Worm (Caenorhabditis elegans) whole organism, L1 larva: ENCODE results near the gene cnnm-1.

Experiments used
- C04F5.9 ChIP-seq: sonication (generic microtip); optimal IDR thresholded peaks from 2 replicates; lab custom pipeline; 2016; ENCODE audit warnings: missing genetic modification characterization, missing compliant biosample characterization
- C34B4.2 ChIP-seq: sonication (generic microtip); optimal IDR thresholded peaks from 2 replicates; lab custom pipeline; 2017; ENCODE audit warnings: mild to moderate bottlenecking, missing genetic modification characterization, missing compliant biosample characterization
- F16B12.6 ChIP-seq: fragments of 150-350 bp; optimal IDR thresholded peaks from 2 replicates; lab custom pipeline; 2014; ENCODE audit warnings: missing biosample characterization, missing genetic modification characterization
- aly-2 ChIP-seq: fragments of 150-350 bp; optimal IDR thresholded peaks from 2 replicates; lab custom pipeline; 2014; ENCODE audit warnings: missing biosample characterization, missing genetic modification characterization
- blmp-1 ChIP-seq: fragments of 150-350 bp; optimal IDR thresholded peaks from 2 replicates; lab custom pipeline; 2014; ENCODE audit warnings: missing biosample characterization, missing genetic modification characterization
- ceh-8 ChIP-seq: fragments of 200-800 bp; sonication (Bioruptor generic); optimal IDR thresholded peaks from 2 replicates; lab custom pipeline; 2018; ENCODE audit warnings: mild to moderate bottlenecking, missing genetic modification characterization, moderate library complexity, missing compliant biosample characterization
- ceh-82 ChIP-seq, 3 experiments: fragments of 150-350 bp in 1 of 3; sonication (generic microtip) in 2 of 3; optimal IDR thresholded peaks; 2 replicates each; lab custom pipeline; 2014 to 2017; ENCODE audit warnings: missing biosample characterization in 3 of 3, missing genetic modification characterization in 3 of 3
- ceh-88 ChIP-seq: fragments of 200-800 bp; sonication (Bioruptor generic); IDR thresholded peaks from 2 replicates; pipeline ENCODE4 v1.3.6; 2022; ENCODE audit warnings: missing genetic modification characterization, missing compliant biosample characterization
- dpl-1 ChIP-seq, 3 experiments: fragments of 150-350 bp in 2 of 3; sonication (generic microtip) in 1 of 3; optimal IDR thresholded peaks; 2 replicates each; lab custom pipeline; 2014 to 2017; ENCODE audit warnings: missing biosample characterization in 3 of 3, missing genetic modification characterization in 3 of 3, missing genetic modification reagents in 3 of 3
- efl-1 ChIP-seq, 4 experiments: fragments of 150-350 bp; optimal IDR thresholded peaks in 3 of 4; peaks in 1 of 4; 1 replicate in 1 of 4; 2 replicates in 3 of 4; lab custom pipeline; 2014; ENCODE audit warnings: missing biosample characterization in 2 of 4, missing genetic modification characterization in 2 of 4, missing genetic modification reagents in 2 of 4
- efl-3 ChIP-seq: fragments of 200-800 bp; sonication (Bioruptor generic); optimal IDR thresholded peaks from 2 replicates; lab custom pipeline; 2018; ENCODE audit warnings: mild to moderate bottlenecking, missing genetic modification characterization, missing compliant biosample characterization
- egl-13 ChIP-seq: sonication (generic microtip); optimal IDR thresholded peaks from 2 replicates; lab custom pipeline; 2016; ENCODE audit warnings: missing genotype, missing genetic modification reagents, missing genetic modification characterization, missing compliant biosample characterization
- elt-2 ChIP-seq: sonication (generic microtip); optimal IDR thresholded peaks from 2 replicates; lab custom pipeline; 2016; ENCODE audit warnings: missing genetic modification characterization, mild to moderate bottlenecking, inconsistent platforms, missing compliant biosample characterization, missing genetic modification reagents
- elt-3 ChIP-seq, 6 experiments: fragments of 150-350 bp in 1 of 6; sonication (generic microtip); optimal IDR thresholded peaks; 2 replicates each; lab custom pipeline; 2017 to 2018; ENCODE audit warnings: missing biosample characterization in 6 of 6, missing genetic modification characterization in 6 of 6, inconsistent platforms in 1 of 6
- fkh-10 ChIP-seq: sonication (generic microtip); optimal IDR thresholded peaks from 2 replicates; lab custom pipeline; 2017; ENCODE audit warnings: missing biosample characterization, missing genetic modification reagents, missing genetic modification characterization
- fos-1 ChIP-seq: fragments of 150-350 bp; optimal IDR thresholded peaks from 2 replicates; lab custom pipeline; 2014; ENCODE audit warnings: missing biosample characterization, missing genetic modification characterization
- hlh-4 ChIP-seq: sonication (generic microtip); optimal IDR thresholded peaks from 2 replicates; lab custom pipeline; 2016; ENCODE audit warnings: mild to moderate bottlenecking, missing genetic modification characterization, missing compliant biosample characterization
- irx-1 ChIP-seq: sonication (generic microtip); optimal IDR thresholded peaks from 2 replicates; lab custom pipeline; 2016; ENCODE audit warnings: missing genetic modification characterization, missing compliant biosample characterization
- jun-1 ChIP-seq: fragments of 150-350 bp; optimal IDR thresholded peaks from 2 replicates; lab custom pipeline; 2014; ENCODE audit warnings: missing biosample characterization, missing genetic modification reagents, missing genetic modification characterization
- lin-13 ChIP-seq: fragments of 150-350 bp; optimal IDR thresholded peaks from 2 replicates; lab custom pipeline; 2014; ENCODE audit warnings: missing biosample characterization, missing genetic modification reagents, missing genetic modification characterization
- lin-14 ChIP-seq: fragments of 200-800 bp; sonication (Bioruptor generic); optimal IDR thresholded peaks from 2 replicates; lab custom pipeline; 2018; ENCODE audit warnings: mild to moderate bottlenecking, missing genetic modification characterization, moderate library complexity, missing compliant biosample characterization
- lin-15B ChIP-seq: fragments of 150-350 bp; sonication (generic microtip); optimal IDR thresholded peaks from 3 replicates; lab custom pipeline; 2014; ENCODE audit warnings: missing biosample characterization, missing genetic modification characterization
- lin-39 ChIP-seq: fragments of 150-350 bp; optimal IDR thresholded peaks from 2 replicates; lab custom pipeline; 2014; ENCODE audit warnings: missing biosample characterization, missing genetic modification reagents, missing genetic modification characterization
- lsy-2 ChIP-seq, 2 experiments: fragments of 150-350 bp; optimal IDR thresholded peaks; 2 replicates each; lab custom pipeline; 2014; ENCODE audit warnings: missing biosample characterization in 2 of 2, missing genetic modification characterization in 2 of 2
- mdl-1 ChIP-seq, 2 experiments: fragments of 150-350 bp; optimal IDR thresholded peaks; 2 replicates each; lab custom pipeline; 2014 to 2017; ENCODE audit warnings: missing biosample characterization in 2 of 2, missing genetic modification characterization in 2 of 2, inconsistent platforms in 1 of 2
- mef-2 ChIP-seq: fragments of 150-350 bp; optimal IDR thresholded peaks from 2 replicates; lab custom pipeline; 2014; ENCODE audit warnings: missing biosample characterization, missing genetic modification characterization
- mep-1 ChIP-seq: fragments of 150-350 bp; optimal IDR thresholded peaks from 2 replicates; lab custom pipeline; 2014; ENCODE audit warnings: missing biosample characterization, missing genetic modification characterization
- nhr-12 ChIP-seq: sonication (generic microtip); optimal IDR thresholded peaks from 2 replicates; lab custom pipeline; 2017; ENCODE audit warnings: missing biosample characterization, missing genetic modification characterization
- nhr-19 ChIP-seq: fragments of 200-800 bp; sonication (Bioruptor generic); conservative IDR thresholded peaks from 2 replicates; pipeline ENCODE4 v1.3.6; 2022; ENCODE audit warnings: missing genetic modification characterization, missing compliant biosample characterization
- nhr-20 ChIP-seq: sonication (generic microtip); optimal IDR thresholded peaks from 2 replicates; lab custom pipeline; 2016; ENCODE audit warnings: mild to moderate bottlenecking, missing genetic modification characterization, missing compliant biosample characterization
- nhr-237 ChIP-seq: fragments of 150-350 bp; optimal IDR thresholded peaks from 2 replicates; lab custom pipeline; 2014; ENCODE audit warnings: missing biosample characterization, missing genetic modification characterization
- nhr-28 ChIP-seq: fragments of 150-350 bp; optimal IDR thresholded peaks from 2 replicates; lab custom pipeline; 2014; ENCODE audit warnings: missing biosample characterization, missing genetic modification characterization
- nhr-47 ChIP-seq: sonication (generic microtip); optimal IDR thresholded peaks from 2 replicates; lab custom pipeline; 2016; ENCODE audit warnings: mild to moderate bottlenecking, missing genetic modification characterization, moderate library complexity, missing compliant biosample characterization
- nhr-84 ChIP-seq: sonication (generic microtip); optimal IDR thresholded peaks from 2 replicates; lab custom pipeline; 2017; ENCODE audit warnings: missing biosample characterization, missing genetic modification characterization
- nhr-85 ChIP-seq: sonication (generic microtip); peaks from one replicate; lab custom pipeline; 2016; ENCODE audit warnings: missing genetic modification characterization, inconsistent platforms, missing compliant biosample characterization
- nhr-90 ChIP-seq: sonication (generic microtip); optimal IDR thresholded peaks from 2 replicates; lab custom pipeline; 2016; ENCODE audit warnings: mild to moderate bottlenecking, missing genetic modification characterization, missing compliant biosample characterization; ENCODE audit not compliant: poor library complexity
- pag-3 ChIP-seq: sonication (generic microtip); optimal IDR thresholded peaks from 2 replicates; lab custom pipeline; 2017; ENCODE audit warnings: missing genetic modification characterization, mild to moderate bottlenecking, missing compliant biosample characterization, antibody characterized with exemption, borderline replicate concordance; ENCODE audit not compliant: insufficient read depth
- rnt-1 ChIP-seq: sonication (generic microtip); optimal IDR thresholded peaks from 2 replicates; lab custom pipeline; 2016; ENCODE audit warnings: mild to moderate bottlenecking, missing genetic modification characterization, moderate library complexity, missing compliant biosample characterization
- skn-1 ChIP-seq: fragments of 150-350 bp; optimal IDR thresholded peaks from 2 replicates; lab custom pipeline; 2014; ENCODE audit warnings: missing biosample characterization, missing genetic modification characterization
- snu-23 ChIP-seq: sonication (generic microtip); optimal IDR thresholded peaks from 2 replicates; lab custom pipeline; 2016; ENCODE audit warnings: missing genetic modification characterization, missing compliant biosample characterization
- sox-4 ChIP-seq: sonication (generic microtip); optimal IDR thresholded peaks from 2 replicates; lab custom pipeline; 2016; ENCODE audit warnings: missing genetic modification characterization, missing compliant biosample characterization
- sptf-1 ChIP-seq: fragments of 150-350 bp; optimal IDR thresholded peaks from 2 replicates; lab custom pipeline; 2014; ENCODE audit warnings: missing biosample characterization, missing genetic modification characterization
- sup-37 ChIP-seq: fragments of 200-800 bp; sonication (Bioruptor generic); optimal IDR thresholded peaks from 2 replicates; lab custom pipeline; 2018; ENCODE audit warnings: mild to moderate bottlenecking, missing genetic modification characterization, missing compliant biosample characterization
- swsn-7 ChIP-seq: sonication (generic microtip); optimal IDR thresholded peaks from 2 replicates; lab custom pipeline; 2016; ENCODE audit warnings: missing genetic modification characterization, missing compliant biosample characterization
- tlp-1 ChIP-seq: fragments of 150-350 bp; optimal IDR thresholded peaks from 2 replicates; lab custom pipeline; 2014; ENCODE audit warnings: missing biosample characterization, missing genetic modification characterization
- unc-30 ChIP-seq: sonication (generic microtip); optimal IDR thresholded peaks from 2 replicates; lab custom pipeline; 2017; ENCODE audit warnings: missing biosample characterization, missing genetic modification characterization
- unc-98 ChIP-seq: fragments of 200-800 bp; sonication (Bioruptor generic); IDR thresholded peaks from 2 replicates; pipeline ENCODE4 v1.3.6; 2022; ENCODE audit warnings: missing genetic modification characterization, missing compliant biosample characterization
- xbp-1 ChIP-seq: sonication (generic microtip); optimal IDR thresholded peaks from 2 replicates; lab custom pipeline; 2016; ENCODE audit warnings: missing genetic modification characterization, missing compliant biosample characterization
- zag-1 ChIP-seq: fragments of 150-350 bp; optimal IDR thresholded peaks from 2 replicates; lab custom pipeline; 2014; ENCODE audit warnings: missing biosample characterization, missing genetic modification characterization
- zip-4 ChIP-seq: fragments of 200-800 bp; sonication (Bioruptor generic); optimal IDR thresholded peaks from 2 replicates; lab custom pipeline; 2018; ENCODE audit warnings: mild to moderate bottlenecking, missing genetic modification characterization, moderate library complexity, missing compliant biosample characterization
- ztf-11 ChIP-seq, 2 experiments: sonication (generic microtip); optimal IDR thresholded peaks; 2 replicates each; lab custom pipeline; 2016 to 2017; ENCODE audit warnings: missing genetic modification characterization in 2 of 2, missing biosample characterization in 1 of 2, missing compliant biosample characterization in 1 of 2
- ztf-4 ChIP-seq: fragments of 150-350 bp; optimal IDR thresholded peaks from 2 replicates; lab custom pipeline; 2014; ENCODE audit warnings: missing biosample characterization, missing genetic modification characterization

cnnm-1 gene

ce11 chrIV:17215070-17215469 is 8.4 kb upstream of the cnnm-1 start (continued):
- TF ChIP-seq sup-37 (GFP tag; lab: Kevin White, UChicago) = no peak
- TF ChIP-seq skn-1 (tag; lab: Kevin White, UChicago) = no peak
- no peak for TF ChIP-seq mef-2 (tag; lab: Kevin White, UChicago)
- TF ChIP-seq pag-3 (tag; lab: Kevin White, UChicago) = no peak
- TF ChIP-seq lin-14 (GFP tag; lab: Kevin White, UChicago) = peak; percentile 68
- TF ChIP-seq nhr-84 = no peak
- no peak for TF ChIP-seq nhr-47 (tag; lab: Kevin White, UChicago)
- TF ChIP-seq fos-1 (tag; lab: Kevin White, UChicago) = no peak
- no peak for TF ChIP-seq mdl-1 (tag; optimal IDR thresholded peaks at IDR 0.05; lab: Kevin White, UChicago)
- no peak for TF ChIP-seq xbp-1
- TF ChIP-seq zag-1 = no peak
- TF ChIP-seq swsn-7 = no peak
- TF ChIP-seq ceh-88 (GFP tag; lab: Robert Waterston, UW) = no peak
- peak in 1 of 3 experiments; percentile 20 for TF ChIP-seq ceh-82 (tag; optimal IDR thresholded peaks at IDR 0.05; lab: Kevin White, UChicago)
- peak in 1 of 3 experiments; percentile 14 for TF ChIP-seq dpl-1 (GFP tag; optimal IDR thresholded peaks at IDR 0.05; lab: Kevin White, UChicago)
- TF ChIP-seq aly-2 (tag; lab: Kevin White, UChicago) = no peak
- no peak for TF ChIP-seq mep-1
- TF ChIP-seq F16B12.6 (tag; lab: Kevin White, UChicago) = no peak
- TF ChIP-seq elt-3 (tag; optimal IDR thresholded peaks at IDR 0.05; lab: Kevin White, UChicago) = no peak
- TF ChIP-seq nhr-20 (tag; lab: Kevin White, UChicago) = no peak
- no peak for TF ChIP-seq tlp-1 (tag; lab: Kevin White, UChicago)
- TF ChIP-seq nhr-12 (tag; lab: Kevin White, UChicago) = no peak
- TF ChIP-seq hlh-4 (tag; lab: Kevin White, UChicago) = no peak
- TF ChIP-seq zip-4 (GFP tag; lab: Kevin White, UChicago) = no peak
- TF ChIP-seq nhr-85 (tag; lab: Kevin White, UChicago) = no peak
- no peak for TF ChIP-seq nhr-28 (tag; lab: Kevin White, UChicago)
- TF ChIP-seq nhr-237 (tag; lab: Kevin White, UChicago) = no peak
- TF ChIP-seq sptf-1 (tag; lab: Kevin White, UChicago) = no peak
- no peak for TF ChIP-seq lin-39 (tag; lab: Kevin White, UChicago)
- TF ChIP-seq elt-2 (tag; lab: Kevin White, UChicago) = no peak
- no peak for TF ChIP-seq irx-1 (tag; lab: Kevin White, UChicago)
- TF ChIP-seq ztf-11 (tag; optimal IDR thresholded peaks at IDR 0.05; lab: Kevin White, UChicago) = no peak
- peak in 1 of 2 experiments; percentile 5 for TF ChIP-seq lsy-2 (tag; optimal IDR thresholded peaks at IDR 0.05; lab: Kevin White, UChicago)
- TF ChIP-seq efl-1 (optimal IDR thresholded peaks at IDR 0.05; lab: Kevin White, UChicago) = peak; percentile 35 to 39
- TF ChIP-seq efl-1 (GFP tag; optimal IDR thresholded peaks at IDR 0.05 in 1 of 2; lab: Kevin White, UChicago) = peak; percentile 31 to 84
- no peak for TF ChIP-seq ceh-8 (GFP tag; lab: Kevin White, UChicago)
- no peak for TF ChIP-seq unc-98
- no peak for TF ChIP-seq ztf-4 (tag; lab: Kevin White, UChicago)
- TF ChIP-seq C34B4.2 (tag; lab: Kevin White, UChicago) = no peak
- TF ChIP-seq sox-4 (tag; lab: Kevin White, UChicago) = no peak
- no peak for TF ChIP-seq efl-3 (GFP tag; lab: Kevin White, UChicago)
- TF ChIP-seq egl-13 (tag; lab: Kevin White, UChicago) = no peak

ce11 chrIV:17210754-17211153 is 4.1 kb upstream of the cnnm-1 start:
- TF ChIP-seq ztf-4 (tag; lab: Kevin White, UChicago) (no peak), nhr-12 (tag; lab: Kevin White, UChicago) (no peak), snu-23 (no peak), sup-37 (GFP tag; lab: Kevin White, UChicago) (no peak), blmp-1 (peak; percentile 78), ceh-88 (GFP tag; lab: Robert Waterston, UW) (no peak), elt-3 (tag; optimal IDR thresholded peaks at IDR 0.05; lab: Kevin White, UChicago) (peak in 1 of 6 experiments; percentile 50), rnt-1 (no peak), pag-3 (tag; lab: Kevin White, UChicago) (peak; percentile 44), jun-1 (no peak), unc-30 (tag; lab: Kevin White, UChicago) (no peak), nhr-19 (GFP tag; lab: Robert Waterston, UW) (no peak), nhr-90 (tag; lab: Kevin White, UChicago) (no peak), lin-15B (tag; lab: Kevin White, UChicago) (no peak), lin-13 (GFP tag; lab: Kevin White, UChicago) (no peak), mep-1 (no peak), C04F5.9 (tag; lab: Kevin White, UChicago) (no peak), fkh-10 (GFP tag; lab: Kevin White, UChicago) (no peak), nhr-28 (tag; lab: Kevin White, UChicago) (no peak), ceh-8 (GFP tag; lab: Kevin White, UChicago) (no peak), F16B12.6 (tag; lab: Kevin White, UChicago) (no peak)
